Fruit fly (Drosophila melanogaster) whole organism, prepupa: ENCODE measurements around the gene CG7484.

ENCODE experiments used
- Blimp-1 ChIP-seq: fragments of 200-800 bp; sonication (Bioruptor generic); optimal IDR thresholded peaks from 3 replicates; lab custom pipeline; 2017; ENCODE audit warnings: missing biosample characterization, missing genetic modification characterization, mild to moderate bottlenecking, moderate library complexity, missing genetic modification reagents
- CG10631 ChIP-seq: fragments of 200-800 bp; sonication (Bioruptor generic); optimal IDR thresholded peaks from 2 replicates; lab custom pipeline; 2016; ENCODE audit warnings: missing biosample characterization, missing genetic modification characterization
- CG10669 ChIP-seq: fragments of 200-800 bp; sonication (Bioruptor generic); optimal IDR thresholded peaks from 3 replicates; lab custom pipeline; 2018; ENCODE audit warnings: missing biosample characterization, mild to moderate bottlenecking, missing genetic modification characterization, moderate library complexity
- CG11294 ChIP-seq: fragments of 200-800 bp; sonication (Bioruptor generic); IDR thresholded peaks from 2 replicates; pipeline ENCODE4 v1.3.6; 2022; ENCODE audit warnings: missing biosample characterization, missing genetic modification characterization
- CG11762 ChIP-seq: fragments of 200-800 bp; sonication (Bioruptor generic); optimal IDR thresholded peaks from 3 replicates; lab custom pipeline; 2016; ENCODE audit warnings: missing biosample characterization, missing genetic modification characterization; ENCODE audit not compliant: insufficient read depth
- CG11902 ChIP-seq: fragments of 200-800 bp; sonication (Bioruptor generic); optimal IDR thresholded peaks from 3 replicates; lab custom pipeline; 2016; ENCODE audit warnings: missing biosample characterization, missing genetic modification characterization
- CG15336 ChIP-seq: fragments of 200-800 bp; sonication (Bioruptor generic); IDR thresholded peaks from 2 replicates; pipeline ENCODE4 v1.3.6; 2022; ENCODE audit warnings: missing biosample characterization, missing genetic modification characterization
- CG1621 ChIP-seq: fragments of 200-800 bp; sonication (Bioruptor generic); optimal IDR thresholded peaks from 3 replicates; lab custom pipeline; 2018; ENCODE audit warnings: missing biosample characterization, mild to moderate bottlenecking, missing genetic modification characterization
- CG3032 ChIP-seq: fragments of 200-800 bp; optimal IDR thresholded peaks from 2 replicates; lab custom pipeline; 2019; ENCODE audit warnings: missing biosample characterization, mild to moderate bottlenecking, missing genetic modification characterization, moderate library complexity
- CG32006 ChIP-seq: fragments of 200-800 bp; sonication (Bioruptor generic); optimal IDR thresholded peaks from 3 replicates; lab custom pipeline; 2017; ENCODE audit warnings: missing biosample characterization, mild to moderate bottlenecking, missing genetic modification characterization
- CG34406 ChIP-seq: fragments of 200-800 bp; sonication (Bioruptor generic); optimal IDR thresholded peaks from 3 replicates; lab custom pipeline; 2016; ENCODE audit warnings: missing biosample characterization, missing genetic modification characterization
- CG3919 ChIP-seq: fragments of 200-800 bp; sonication (Bioruptor generic); optimal IDR thresholded peaks from 3 replicates; lab custom pipeline; 2016; ENCODE audit warnings: missing biosample characterization, missing genetic modification characterization
- CG4318 ChIP-seq: fragments of 200-800 bp; sonication (Bioruptor generic); optimal IDR thresholded peaks from 3 replicates; lab custom pipeline; 2017; ENCODE audit warnings: missing biosample characterization, mild to moderate bottlenecking, missing genetic modification characterization
- CG6163 ChIP-seq: fragments of 200-800 bp; sonication (Bioruptor generic); IDR thresholded peaks from 3 replicates; pipeline ENCODE4 v1.3.6; 2022; ENCODE audit warnings: missing biosample characterization, missing genetic modification characterization
- CG6276 ChIP-seq: fragments of 200-800 bp; sonication (Bioruptor generic); optimal IDR thresholded peaks from 2 replicates; lab custom pipeline; 2017; ENCODE audit warnings: missing biosample characterization, mild to moderate bottlenecking, missing genetic modification characterization
- CG6792 ChIP-seq: fragments of 200-800 bp; sonication (Bioruptor generic); optimal IDR thresholded peaks from 3 replicates; lab custom pipeline; 2016; ENCODE audit warnings: missing biosample characterization, missing genetic modification characterization
- CG6808 ChIP-seq: fragments of 200-800 bp; sonication (Bioruptor generic); optimal IDR thresholded peaks from 3 replicates; lab custom pipeline; 2017; ENCODE audit warnings: missing biosample characterization, missing genetic modification characterization, mild to moderate bottlenecking, moderate library complexity, missing genetic modification reagents
- CG6854 ChIP-seq: fragments of 200-800 bp; sonication (Bioruptor generic); optimal IDR thresholded peaks from 2 replicates; lab custom pipeline; 2017; ENCODE audit warnings: missing biosample characterization, mild to moderate bottlenecking, missing genetic modification characterization
- CG7368 ChIP-seq: fragments of 200-800 bp; sonication (Bioruptor generic); optimal IDR thresholded peaks from 3 replicates; lab custom pipeline; 2016; ENCODE audit warnings: missing biosample characterization, missing genetic modification characterization
- CG8319 ChIP-seq: fragments of 200-800 bp; sonication (Bioruptor generic); optimal IDR thresholded peaks from 3 replicates; lab custom pipeline; 2016; ENCODE audit warnings: missing biosample characterization, missing genetic modification characterization
- CG8632 ChIP-seq: fragments of 200-800 bp; sonication (Bioruptor generic); optimal IDR thresholded peaks from 3 replicates; lab custom pipeline; 2016; ENCODE audit warnings: missing biosample characterization, missing genetic modification characterization
- CG9139 ChIP-seq: fragments of 200-800 bp; sonication (Bioruptor generic); optimal IDR thresholded peaks from 3 replicates; lab custom pipeline; 2017; ENCODE audit warnings: missing biosample characterization, mild to moderate bottlenecking, missing genetic modification characterization
- Eip75B ChIP-seq: fragments of 200-800 bp; sonication (Bioruptor generic); optimal IDR thresholded peaks from 3 replicates; lab custom pipeline; 2016; ENCODE audit warnings: missing biosample characterization, missing genetic modification characterization
- Eip78C ChIP-seq: fragments of 200-800 bp; sonication (Bioruptor generic); peaks from one replicate; lab custom pipeline; 2016; ENCODE audit warnings: missing biosample characterization, missing genetic modification characterization
- Ets21C ChIP-seq: fragments of 200-800 bp; sonication (Bioruptor generic); optimal IDR thresholded peaks from 3 replicates; lab custom pipeline; 2016; ENCODE audit warnings: missing biosample characterization, missing genetic modification characterization
- Ets96B ChIP-seq: fragments of 200-800 bp; optimal IDR thresholded peaks from 2 replicates; lab custom pipeline; 2019; ENCODE audit warnings: missing biosample characterization, mild to moderate bottlenecking, missing genetic modification characterization, moderate library complexity
- Gug ChIP-seq: fragments of 200-800 bp; sonication (Bioruptor generic); IDR thresholded peaks from 2 replicates; pipeline ENCODE4 v1.3.6; 2022; ENCODE audit warnings: missing biosample characterization, missing genetic modification characterization
- Hr38 ChIP-seq: sonication (Bioruptor generic); optimal IDR thresholded peaks from 2 replicates; lab custom pipeline; 2016; ENCODE audit warnings: missing biosample characterization, missing genetic modification characterization
- Hr4 ChIP-seq: fragments of 200-800 bp; sonication (Bioruptor generic); optimal IDR thresholded peaks from 3 replicates; lab custom pipeline; 2016; ENCODE audit warnings: missing biosample characterization, missing genetic modification characterization
- Met ChIP-seq: fragments of 200-800 bp; sonication (Bioruptor generic); optimal IDR thresholded peaks from 3 replicates; lab custom pipeline; 2016; ENCODE audit warnings: missing biosample characterization, missing genetic modification characterization
- OdsH ChIP-seq: fragments of 200-800 bp; sonication (Bioruptor generic); optimal IDR thresholded peaks from 3 replicates; lab custom pipeline; 2016; ENCODE audit warnings: missing biosample characterization, missing genetic modification characterization
- Sox102F ChIP-seq: fragments of 200-800 bp; sonication (Bioruptor generic); optimal IDR thresholded peaks from 2 replicates; lab custom pipeline; 2016; ENCODE audit warnings: missing biosample characterization, mild to moderate bottlenecking, missing genetic modification characterization
- Sox14 ChIP-seq: fragments of 200-800 bp; sonication (Bioruptor generic); optimal IDR thresholded peaks from 3 replicates; lab custom pipeline; 2016; ENCODE audit warnings: missing biosample characterization, missing genetic modification characterization
- Sox15 ChIP-seq: fragments of 200-800 bp; sonication (Bioruptor generic); optimal IDR thresholded peaks from 3 replicates; lab custom pipeline; 2016; ENCODE audit warnings: missing biosample characterization, missing genetic modification characterization
- acj6 ChIP-seq: fragments of 200-800 bp; sonication (Bioruptor generic); optimal IDR thresholded peaks from 3 replicates; lab custom pipeline; 2016; ENCODE audit warnings: missing biosample characterization, missing genetic modification characterization
- dsx ChIP-seq: fragments of 200-800 bp; optimal IDR thresholded peaks from 3 replicates; lab custom pipeline; 2019; ENCODE audit warnings: missing biosample characterization, mild to moderate bottlenecking, missing genetic modification characterization, moderate library complexity; ENCODE audit not compliant: poor library complexity, severe bottlenecking
- eg ChIP-seq: fragments of 200-800 bp; sonication (Bioruptor generic); IDR thresholded peaks from 3 replicates; pipeline ENCODE4 v1.3.6; 2022; ENCODE audit warnings: missing biosample characterization, missing genetic modification characterization
- esn ChIP-seq: fragments of 200-800 bp; sonication (Bioruptor generic); optimal IDR thresholded peaks from 2 replicates; lab custom pipeline; 2016; ENCODE audit warnings: missing biosample characterization, mild to moderate bottlenecking, missing genetic modification characterization, moderate library complexity
- fd59A ChIP-seq: fragments of 200-800 bp; sonication (Bioruptor generic); optimal IDR thresholded peaks from 2 replicates; lab custom pipeline; 2017; ENCODE audit warnings: missing biosample characterization, mild to moderate bottlenecking, missing genetic modification characterization, missing genetic modification reagents
- fd85E ChIP-seq: fragments of 200-800 bp; sonication (Bioruptor generic); optimal IDR thresholded peaks from 3 replicates; lab custom pipeline; 2016; ENCODE audit warnings: missing biosample characterization, missing genetic modification characterization
- fkh ChIP-seq: fragments of 200-800 bp; sonication (Bioruptor generic); optimal IDR thresholded peaks from 3 replicates; lab custom pipeline; 2017; ENCODE audit warnings: missing biosample characterization, mild to moderate bottlenecking, missing genetic modification characterization, moderate library complexity
- lz ChIP-seq: fragments of 200-800 bp; sonication (Bioruptor generic); optimal IDR thresholded peaks from 3 replicates; lab custom pipeline; 2016; ENCODE audit warnings: missing biosample characterization, missing genetic modification characterization
- net ChIP-seq: fragments of 200-800 bp; sonication (Bioruptor generic); optimal IDR thresholded peaks from 3 replicates; lab custom pipeline; 2016; ENCODE audit warnings: missing biosample characterization, missing genetic modification characterization
- pdm3 ChIP-seq: fragments of 200-800 bp; sonication (Bioruptor generic); optimal IDR thresholded peaks from 3 replicates; lab custom pipeline; 2016; ENCODE audit warnings: missing biosample characterization, missing genetic modification characterization
- ss ChIP-seq, 2 experiments: fragments of 200-800 bp; sonication (Bioruptor generic); optimal IDR thresholded peaks; 2 replicates in 1 of 2; 3 replicates in 1 of 2; lab custom pipeline; 2017 to 2018; ENCODE audit warnings: mild to moderate bottlenecking in 2 of 2, missing biosample characterization in 2 of 2, missing genetic modification characterization in 2 of 2, moderate library complexity in 1 of 2
- svp ChIP-seq: fragments of 200-800 bp; sonication (Bioruptor generic); peaks from one replicate; lab custom pipeline; 2016; ENCODE audit warnings: missing biosample characterization, missing genetic modification characterization
- topi ChIP-seq: fragments of 200-800 bp; sonication (Bioruptor generic); optimal IDR thresholded peaks from 3 replicates; lab custom pipeline; 2016; ENCODE audit warnings: missing biosample characterization, missing genetic modification characterization

CG7484 gene

DNA sequence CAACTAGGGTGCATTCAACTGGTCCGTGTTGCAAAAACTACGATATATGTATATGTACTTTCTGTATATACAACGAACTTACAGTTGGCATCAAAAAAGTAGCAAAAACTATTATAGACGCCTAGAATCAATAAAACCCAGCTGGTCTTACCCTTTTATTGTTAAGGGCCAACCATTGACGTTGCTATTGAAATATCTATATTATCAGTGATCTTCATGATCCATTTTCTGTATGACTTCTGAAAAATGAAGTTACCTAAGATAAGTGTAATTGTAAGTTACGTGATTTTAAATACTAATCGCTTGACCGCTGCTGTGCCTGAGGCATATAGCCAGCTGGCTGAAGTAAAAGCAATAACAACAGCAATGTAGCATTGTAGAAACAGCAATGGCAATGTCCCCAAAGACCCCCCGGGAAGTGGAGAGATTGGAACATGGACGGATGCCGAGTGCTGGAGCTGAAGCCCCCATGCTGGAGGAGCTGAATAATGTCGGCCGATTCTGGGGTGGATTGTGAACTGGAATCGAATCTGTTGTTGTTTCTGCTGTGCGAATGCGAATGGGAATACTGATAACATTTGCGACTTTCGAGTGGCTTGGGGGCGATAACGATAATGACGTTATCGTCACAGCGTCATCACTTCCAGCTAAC, 3.4 kb downstream of the CG7484 start (continued):
- TF ChIP-seq acj6 (GFP tag; lab: Kevin White, UChicago) (peak; percentile 83), CG10631 (peak; percentile 68), Eip75B (GFP tag; lab: Kevin White, UChicago) (peak; percentile 82), net (GFP tag; lab: Kevin White, UChicago) (peak; percentile 88), svp (GFP tag; lab: Kevin White, UChicago) (peak; percentile 89), CG11762 (GFP tag; lab: Kevin White, UChicago) (peak; percentile 66), Hr38 (GFP tag; lab: Kevin White, UChicago) (no peak), CG4318 (peak; percentile 71), OdsH (GFP tag; lab: Kevin White, UChicago) (peak; percentile 84), esn (GFP tag; lab: Kevin White, UChicago) (peak; percentile 69), CG8632 (peak; percentile 83), CG6792 (peak; percentile 80), CG11294 (GFP tag; lab: Robert Waterston, UW) (peak; percentile 66; the same call in 1 of the 2 replicates), Eip78C (peak; percentile 95)

- TF ChIP-seq Sox14 (peak; percentile 73), CG6792 (peak; percentile 24), dsx (GFP tag; lab: Kevin White, UChicago) (no peak), Met (GFP tag; lab: Kevin White, UChicago) (peak; percentile 63), ss (GFP tag; optimal IDR thresholded peaks at IDR 0.05; lab: Kevin White, UChicago) (no peak), Gug (GFP tag; lab: Robert Waterston, UW) (peak; percentile 57; the same call in 1 of the 2 replicates), CG32006 (peak; percentile 74), Sox15 (GFP tag; lab: Kevin White, UChicago) (peak; percentile 54), CG6163 (peak; percentile 82), Ets21C (GFP tag; lab: Kevin White, UChicago) (peak; percentile 48), CG34406 (peak; percentile 19), pdm3 (GFP tag; lab: Kevin White, UChicago) (peak; percentile 62), topi (GFP tag; lab: Kevin White, UChicago) (peak; percentile 45), CG15336 (peak; percentile 82), CG1621 (tag; lab: Kevin White, UChicago) (no peak), CG11902 (GFP tag; lab: Kevin White, UChicago) (peak; percentile 25), Blimp-1 (no peak), fd59A (GFP tag; lab: Kevin White, UChicago) (no peak), Eip75B (GFP tag; lab: Kevin White, UChicago) (peak; percentile 39), CG10669 (GFP tag; lab: Kevin White, UChicago) (peak; percentile 36), CG6854 (GFP tag; lab: Kevin White, UChicago) (no peak), CG9139 (GFP tag; lab: Kevin White, UChicago) (no peak), lz (peak; percentile 66), eg (GFP tag; lab: Robert Waterston, UW) (peak; percentile 91), fkh (GFP tag; lab: Kevin White, UChicago) (peak; percentile 94), CG3919 (peak; percentile 33), CG6276 (peak; percentile 30), CG3032 (tag; lab: Kevin White, UChicago) (no peak), Hr4 (peak; percentile 82), Ets96B (tag; lab: Kevin White, UChicago) (peak; percentile 30), acj6 (GFP tag; lab: Kevin White, UChicago) (peak; percentile 61), fd85E (GFP tag; lab: Kevin White, UChicago) (no peak), CG7368 (GFP tag; lab: Kevin White, UChicago) (no peak), CG8319 (GFP tag; lab: Kevin White, UChicago) (peak; percentile 12), Sox102F (GFP tag; lab: Kevin White, UChicago) (peak; percentile 71), svp (GFP tag; lab: Kevin White, UChicago) (peak; percentile 78), CG4318 (peak; percentile 47), CG6808 (GFP tag; lab: Kevin White, UChicago) (no peak)
Observed at dm6 chr3L:17658423-17659267, 4.2 kb downstream of the CG7484 start.
